Worm (Caenorhabditis elegans) whole organism, L3 larva: ENCODE results near the gene pmp-1.

ENCODE experiments used
- aly-2 ChIP-seq: fragments of 150-350 bp; optimal IDR thresholded peaks from 2 replicates; lab custom pipeline; 2014; ENCODE audit warnings: missing biosample characterization, missing genetic modification characterization
- ama-1 ChIP-seq: fragments of 150-350 bp; optimal IDR thresholded peaks from 2 replicates; lab custom pipeline; 2018
- ceh-82 ChIP-seq: fragments of 150-350 bp; optimal IDR thresholded peaks from 2 replicates; lab custom pipeline; 2014; ENCODE audit warnings: missing biosample characterization, missing genetic modification characterization
- mdl-1 ChIP-seq: fragments of 150-350 bp; optimal IDR thresholded peaks from 2 replicates; lab custom pipeline; 2014; ENCODE audit warnings: missing biosample characterization, missing genetic modification characterization
- nfya-1 ChIP-seq: sonication (generic microtip); optimal IDR thresholded peaks from 2 replicates; lab custom pipeline; 2017; ENCODE audit warnings: missing genetic modification characterization, mild to moderate bottlenecking, missing compliant biosample characterization, antibody characterized with exemption, moderate library complexity; ENCODE audit not compliant: insufficient read depth
- unc-39 ChIP-seq: sonication (generic microtip); optimal IDR thresholded peaks from 4 replicates; lab custom pipeline; 2017; ENCODE audit warnings: missing biosample characterization, missing genetic modification characterization
- unc-62 ChIP-seq: fragments of 150-350 bp; sonication (generic microtip); optimal IDR thresholded peaks from 4 replicates; lab custom pipeline; 2014; ENCODE audit warnings: missing biosample characterization, missing genetic modification reagents, missing genetic modification characterization
- zag-1 ChIP-seq: fragments of 150-350 bp; optimal IDR thresholded peaks from 2 replicates; lab custom pipeline; 2014; ENCODE audit warnings: missing biosample characterization, missing genetic modification characterization

ce11 chrII:6846723-6847122, 36.8 kb downstream of the pmp-1 start:
- no peak for TF ChIP-seq unc-62 (GFP tag; lab: Kevin White, UChicago)
- TF ChIP-seq aly-2 (tag; lab: Kevin White, UChicago): no peak
- TF ChIP-seq ama-1 (lab: Kevin White, UChicago): no peak
- no peak for TF ChIP-seq mdl-1 (tag; lab: Kevin White, UChicago)
- TF ChIP-seq unc-39: no peak
- no peak for TF ChIP-seq zag-1
- TF ChIP-seq nfya-1: no peak
- no peak for TF ChIP-seq ceh-82 (tag; lab: Kevin White, UChicago)
